Worm (Caenorhabditis elegans) whole organism, L1 larva: ENCODE data around the gene glb-22.

Experiments used
- C04F5.9 ChIP-seq: sonication (generic microtip); optimal IDR thresholded peaks from 2 replicates; lab custom pipeline; 2016; ENCODE audit warnings: missing genetic modification characterization, missing compliant biosample characterization
- C34B4.2 ChIP-seq: sonication (generic microtip); optimal IDR thresholded peaks from 2 replicates; lab custom pipeline; 2017; ENCODE audit warnings: mild to moderate bottlenecking, missing genetic modification characterization, missing compliant biosample characterization
- Y116A8C.19 ChIP-seq: sonication (generic microtip); optimal IDR thresholded peaks from 2 replicates; lab custom pipeline; 2016; ENCODE audit warnings: missing compliant biosample characterization, missing genetic modification characterization, borderline replicate concordance
- alr-1 ChIP-seq: fragments of 200-800 bp; sonication (Bioruptor generic); optimal IDR thresholded peaks from 2 replicates; lab custom pipeline; 2018; ENCODE audit warnings: borderline replicate concordance, mild to moderate bottlenecking, missing genetic modification characterization, missing compliant biosample characterization
- ceh-8 ChIP-seq: fragments of 200-800 bp; sonication (Bioruptor generic); optimal IDR thresholded peaks from 2 replicates; lab custom pipeline; 2018; ENCODE audit warnings: mild to moderate bottlenecking, missing genetic modification characterization, moderate library complexity, missing compliant biosample characterization
- ceh-90 ChIP-seq: sonication (generic microtip); optimal IDR thresholded peaks from 2 replicates; lab custom pipeline; 2016; ENCODE audit warnings: missing genetic modification characterization, missing compliant biosample characterization
- egl-13 ChIP-seq: sonication (generic microtip); optimal IDR thresholded peaks from 2 replicates; lab custom pipeline; 2016; ENCODE audit warnings: missing genotype, missing genetic modification reagents, missing genetic modification characterization, missing compliant biosample characterization
- elt-2 ChIP-seq: sonication (generic microtip); optimal IDR thresholded peaks from 2 replicates; lab custom pipeline; 2016; ENCODE audit warnings: missing genetic modification characterization, mild to moderate bottlenecking, inconsistent platforms, missing compliant biosample characterization, missing genetic modification reagents
- elt-3 ChIP-seq, 6 experiments: fragments of 150-350 bp in 1 of 6; sonication (generic microtip); optimal IDR thresholded peaks; 2 replicates each; lab custom pipeline; 2017 to 2018; ENCODE audit warnings: missing biosample characterization in 6 of 6, missing genetic modification characterization in 6 of 6, inconsistent platforms in 1 of 6
- fkh-8 ChIP-seq: sonication (generic microtip); optimal IDR thresholded peaks from 2 replicates; lab custom pipeline; 2016; ENCODE audit warnings: mild to moderate bottlenecking, missing genetic modification characterization, missing compliant biosample characterization
- hlh-17 ChIP-seq: fragments of 200-800 bp; sonication (Bioruptor generic); optimal IDR thresholded peaks from 2 replicates; lab custom pipeline; 2018; ENCODE audit warnings: missing genetic modification characterization, mild to moderate bottlenecking, missing compliant biosample characterization, moderate library complexity, borderline replicate concordance
- irx-1 ChIP-seq: sonication (generic microtip); optimal IDR thresholded peaks from 2 replicates; lab custom pipeline; 2016; ENCODE audit warnings: missing genetic modification characterization, missing compliant biosample characterization
- isw-1 ChIP-seq: fragments of 200-800 bp; sonication (Bioruptor generic); IDR thresholded peaks from 2 replicates; pipeline ENCODE4 v1.3.6; 2022; ENCODE audit warnings: missing genetic modification characterization, missing compliant biosample characterization
- lin-14 ChIP-seq: fragments of 200-800 bp; sonication (Bioruptor generic); optimal IDR thresholded peaks from 2 replicates; lab custom pipeline; 2018; ENCODE audit warnings: mild to moderate bottlenecking, missing genetic modification characterization, moderate library complexity, missing compliant biosample characterization
- lsy-2 ChIP-seq, 2 experiments: fragments of 150-350 bp; optimal IDR thresholded peaks; 2 replicates each; lab custom pipeline; 2014; ENCODE audit warnings: missing biosample characterization in 2 of 2, missing genetic modification characterization in 2 of 2
- mep-1 ChIP-seq: fragments of 150-350 bp; optimal IDR thresholded peaks from 2 replicates; lab custom pipeline; 2014; ENCODE audit warnings: missing biosample characterization, missing genetic modification characterization
- nhr-11 ChIP-seq: fragments of 150-350 bp; optimal IDR thresholded peaks from 2 replicates; lab custom pipeline; 2014; ENCODE audit warnings: missing biosample characterization, missing genetic modification characterization
- nhr-19 ChIP-seq: fragments of 200-800 bp; sonication (Bioruptor generic); conservative IDR thresholded peaks from 2 replicates; pipeline ENCODE4 v1.3.6; 2022; ENCODE audit warnings: missing genetic modification characterization, missing compliant biosample characterization
- nhr-237 ChIP-seq: fragments of 150-350 bp; optimal IDR thresholded peaks from 2 replicates; lab custom pipeline; 2014; ENCODE audit warnings: missing biosample characterization, missing genetic modification characterization
- nhr-71 ChIP-seq: sonication (generic microtip); optimal IDR thresholded peaks from 2 replicates; lab custom pipeline; 2016; ENCODE audit warnings: mild to moderate bottlenecking, missing genetic modification characterization, moderate library complexity, missing compliant biosample characterization
- nhr-76 ChIP-seq: sonication (generic microtip); optimal IDR thresholded peaks from 2 replicates; lab custom pipeline; 2017; ENCODE audit warnings: missing biosample characterization, missing genetic modification characterization
- pax-3 ChIP-seq: fragments of 200-800 bp; sonication (Bioruptor generic); optimal IDR thresholded peaks from 2 replicates; lab custom pipeline; 2018; ENCODE audit warnings: mild to moderate bottlenecking, missing genetic modification characterization, moderate library complexity, missing compliant biosample characterization
- pqm-1 ChIP-seq: sonication (generic microtip); optimal IDR thresholded peaks from 3 replicates; lab custom pipeline; 2017; ENCODE audit warnings: missing biosample characterization, missing genetic modification characterization
- rnt-1 ChIP-seq: sonication (generic microtip); optimal IDR thresholded peaks from 2 replicates; lab custom pipeline; 2016; ENCODE audit warnings: mild to moderate bottlenecking, missing genetic modification characterization, moderate library complexity, missing compliant biosample characterization
- skn-1 ChIP-seq: fragments of 150-350 bp; optimal IDR thresholded peaks from 2 replicates; lab custom pipeline; 2014; ENCODE audit warnings: missing biosample characterization, missing genetic modification characterization
- sup-37 ChIP-seq: fragments of 200-800 bp; sonication (Bioruptor generic); optimal IDR thresholded peaks from 2 replicates; lab custom pipeline; 2018; ENCODE audit warnings: mild to moderate bottlenecking, missing genetic modification characterization, missing compliant biosample characterization
- swsn-7 ChIP-seq: sonication (generic microtip); optimal IDR thresholded peaks from 2 replicates; lab custom pipeline; 2016; ENCODE audit warnings: missing genetic modification characterization, missing compliant biosample characterization
- tbx-2 ChIP-seq: sonication (generic microtip); optimal IDR thresholded peaks from 2 replicates; lab custom pipeline; 2016; ENCODE audit warnings: missing genetic modification characterization, missing compliant biosample characterization
- tlp-1 ChIP-seq: fragments of 150-350 bp; optimal IDR thresholded peaks from 2 replicates; lab custom pipeline; 2014; ENCODE audit warnings: missing biosample characterization, missing genetic modification characterization
- unc-130 ChIP-seq: fragments of 150-350 bp; optimal IDR thresholded peaks from 2 replicates; lab custom pipeline; 2017; ENCODE audit warnings: missing biosample characterization, missing genetic modification characterization, inconsistent platforms
- unc-62 ChIP-seq: fragments of 150-350 bp; optimal IDR thresholded peaks from 2 replicates; lab custom pipeline; 2014; ENCODE audit warnings: missing biosample characterization, missing genetic modification reagents, missing genetic modification characterization
- unc-98 ChIP-seq: fragments of 200-800 bp; sonication (Bioruptor generic); IDR thresholded peaks from 2 replicates; pipeline ENCODE4 v1.3.6; 2022; ENCODE audit warnings: missing genetic modification characterization, missing compliant biosample characterization
- vab-15 ChIP-seq: sonication (generic microtip); optimal IDR thresholded peaks from 2 replicates; lab custom pipeline; 2017; ENCODE audit warnings: missing genotype, mild to moderate bottlenecking, missing genetic modification characterization, missing compliant biosample characterization
- xbp-1 ChIP-seq: sonication (generic microtip); optimal IDR thresholded peaks from 2 replicates; lab custom pipeline; 2016; ENCODE audit warnings: missing genetic modification characterization, missing compliant biosample characterization
- zip-4 ChIP-seq: fragments of 200-800 bp; sonication (Bioruptor generic); optimal IDR thresholded peaks from 2 replicates; lab custom pipeline; 2018; ENCODE audit warnings: mild to moderate bottlenecking, missing genetic modification characterization, moderate library complexity, missing compliant biosample characterization
- ztf-4 ChIP-seq: fragments of 150-350 bp; optimal IDR thresholded peaks from 2 replicates; lab custom pipeline; 2014; ENCODE audit warnings: missing biosample characterization, missing genetic modification characterization

The glb-22 gene

ce11 chrV:14562589-14562988 lies 37.5 kb upstream of the glb-22 start, which contains the start of gene C53A5.11 (continued):
- TF ChIP-seq hlh-17 (GFP tag; lab: Kevin White, UChicago) = no peak
- no peak for TF ChIP-seq C34B4.2 (tag; lab: Kevin White, UChicago)

- TF ChIP-seq nhr-71 (tag; lab: Kevin White, UChicago) (peak; percentile 17), skn-1 (no peak), rnt-1 (peak; percentile 43), unc-98 (GFP tag; lab: Robert Waterston, UW) (no peak), C34B4.2 (tag; lab: Kevin White, UChicago) (no peak), lsy-2 (tag; optimal IDR thresholded peaks at IDR 0.05; lab: Kevin White, UChicago) (peak in 1 of 2 experiments; percentile 13), lin-14 (GFP tag; lab: Kevin White, UChicago) (peak; percentile 69)
These were observed 23.2 kb upstream of the glb-22 start for ce11 chrV:14576745-14577373.

- TF ChIP-seq zip-4 (GFP tag; lab: Kevin White, UChicago) = no peak
- no peak for TF ChIP-seq mep-1
- no peak for TF ChIP-seq nhr-19 (GFP tag; lab: Robert Waterston, UW)
- TF ChIP-seq lin-14 (GFP tag; lab: Kevin White, UChicago) = no peak
- TF ChIP-seq nhr-237 (tag; lab: Kevin White, UChicago) = no peak
- no peak for TF ChIP-seq ztf-4 (tag; lab: Kevin White, UChicago)
- no peak for TF ChIP-seq nhr-76
- TF ChIP-seq isw-1 (GFP tag; lab: Robert Waterston, UW) = no peak
- TF ChIP-seq irx-1 (tag; lab: Kevin White, UChicago) = no peak
- no peak for TF ChIP-seq egl-13
- TF ChIP-seq alr-1 = no peak
- TF ChIP-seq Y116A8C.19 = no peak
- TF ChIP-seq tbx-2 = no peak
- TF ChIP-seq elt-3 (tag; optimal IDR thresholded peaks at IDR 0.05; lab: Kevin White, UChicago) = no peak
- no peak for TF ChIP-seq vab-15 (tag; lab: Kevin White, UChicago)
These were observed 20.5 kb upstream of the glb-22 start, which contains the start of gene gar-3 for ce11 chrV:14579619-14580018. gar-3 (minus strand) TSS chrV:14579719.

ce11 chrV:14585351-14585750 lies 14.7 kb upstream of the glb-22 start, which contains the start of gene Y40H4A.2:
Y40H4A.2 (minus strand) TSS chrV:14585451.
- TF ChIP-seq sup-37 (GFP tag; lab: Kevin White, UChicago) = no peak
- no peak for TF ChIP-seq ceh-8
- no peak for TF ChIP-seq xbp-1 (tag; lab: Kevin White, UChicago)
- no peak for TF ChIP-seq elt-2 (tag; lab: Kevin White, UChicago)
- no peak for TF ChIP-seq mep-1
- TF ChIP-seq C04F5.9 = no peak
- no peak for TF ChIP-seq unc-62 (GFP tag; lab: Kevin White, UChicago)
- TF ChIP-seq swsn-7 = no peak
- TF ChIP-seq pax-3 (tag; lab: Kevin White, UChicago) = no peak
- no peak for TF ChIP-seq nhr-71 (tag; lab: Kevin White, UChicago)
- no peak for TF ChIP-seq nhr-11
- no peak for TF ChIP-seq unc-98 (GFP tag; lab: Robert Waterston, UW)
- no peak for TF ChIP-seq unc-130 (tag; lab: Kevin White, UChicago)
- no peak for TF ChIP-seq fkh-8 (tag; lab: Kevin White, UChicago)
- no peak for TF ChIP-seq tlp-1 (tag; lab: Kevin White, UChicago)
- no peak for TF ChIP-seq tbx-2
- no peak for TF ChIP-seq ceh-90 (tag; lab: Kevin White, UChicago)
- no peak for TF ChIP-seq pqm-1
- TF ChIP-seq, all 84 proteins: peak for 0
